Fruit fly (Drosophila melanogaster) whole organism, embryonic: ENCODE data around the gene CecA1.

Experiments
- Ada2b ChIP-seq: fragments of 200-800 bp; sonication (Bioruptor generic); IDR thresholded peaks from 2 replicates; pipeline ENCODE4 v1.3.6; 2022; ENCODE audit warnings: missing biosample characterization, missing genetic modification characterization
- Aef1 ChIP-seq: fragments of 200-800 bp; sonication (Bioruptor generic); IDR thresholded peaks from 3 replicates; pipeline ENCODE4 v1.3.6; 2022; ENCODE audit warnings: missing biosample characterization, missing genetic modification characterization
- B-H2 ChIP-seq: fragments of 200-800 bp; sonication (Bioruptor generic); optimal IDR thresholded peaks from 2 replicates; lab custom pipeline; 2018; ENCODE audit warnings: missing biosample characterization, mild to moderate bottlenecking, missing genetic modification characterization
- Bteb2 ChIP-seq: fragments of 200-800 bp; sonication (Bioruptor generic); optimal IDR thresholded peaks from 2 replicates; lab custom pipeline; 2016; ENCODE audit warnings: missing biosample characterization, missing genetic modification characterization
- C15 ChIP-seq: fragments of 200-800 bp; sonication (Bioruptor generic); IDR thresholded peaks from 3 replicates; pipeline ENCODE4 v1.3.6; 2022; ENCODE audit warnings: missing biosample characterization, missing genetic modification characterization
- CG10321 ChIP-seq: fragments of 200-800 bp; sonication (Bioruptor generic); IDR thresholded peaks from 2 replicates; pipeline ENCODE4 v1.3.6; 2022; ENCODE audit warnings: missing biosample characterization, missing genetic modification characterization
- CG11085 ChIP-seq: fragments of 200-800 bp; sonication (Bioruptor generic); IDR thresholded peaks from 2 replicates; pipeline ENCODE4 v1.3.6; 2022; ENCODE audit warnings: missing biosample characterization, missing genetic modification characterization
- CG11560 ChIP-seq: fragments of 200-800 bp; sonication (Bioruptor generic); IDR thresholded peaks from 3 replicates; pipeline ENCODE4 v1.3.6; 2022; ENCODE audit warnings: missing biosample characterization, missing genetic modification characterization
- CG12659 ChIP-seq: fragments of 200-800 bp; sonication (Bioruptor generic); optimal IDR thresholded peaks from 3 replicates; lab custom pipeline; 2017; ENCODE audit warnings: mild to moderate bottlenecking, missing biosample characterization, missing genetic modification reagents, missing genetic modification characterization
- CG13287 ChIP-seq: fragments of 200-800 bp; sonication (Bioruptor generic); IDR thresholded peaks from 2 replicates; pipeline ENCODE4 v1.3.6; 2022; ENCODE audit warnings: missing biosample characterization, missing genetic modification characterization; ENCODE audit not compliant: partially characterized antibody
- CG13894 ChIP-seq: fragments of 200-800 bp; sonication (Bioruptor generic); optimal IDR thresholded peaks from 3 replicates; lab custom pipeline; 2018; ENCODE audit warnings: missing biosample characterization, mild to moderate bottlenecking, missing genetic modification characterization, moderate library complexity
- CG15269 ChIP-seq: fragments of 200-800 bp; sonication (Bioruptor generic); optimal IDR thresholded peaks from 2 replicates; lab custom pipeline; 2018; ENCODE audit warnings: missing biosample characterization, mild to moderate bottlenecking, missing genetic modification characterization, moderate library complexity
- CG1603 ChIP-seq: fragments of 200-800 bp; sonication (Bioruptor generic); optimal IDR thresholded peaks from 2 replicates; lab custom pipeline; 2019; ENCODE audit warnings: missing biosample characterization, mild to moderate bottlenecking, missing genetic modification characterization, moderate library complexity
- CG18599 ChIP-seq: fragments of 200-800 bp; sonication (Bioruptor generic); optimal IDR thresholded peaks from 3 replicates; lab custom pipeline; 2017; ENCODE audit warnings: missing biosample characterization, missing genetic modification characterization, mild to moderate bottlenecking, moderate library complexity, missing genetic modification reagents
- CG30403 ChIP-seq: fragments of 200-800 bp; sonication (Bioruptor generic); optimal IDR thresholded peaks from 3 replicates; lab custom pipeline; 2016; ENCODE audit warnings: missing biosample characterization, missing genetic modification characterization
- CG30431 ChIP-seq: fragments of 200-800 bp; sonication (Bioruptor generic); optimal IDR thresholded peaks from 2 replicates; lab custom pipeline; 2017; ENCODE audit warnings: missing biosample characterization, missing genetic modification characterization
- CG3281 ChIP-seq: fragments of 200-800 bp; sonication (Bioruptor generic); optimal IDR thresholded peaks from 3 replicates; lab custom pipeline; 2017; ENCODE audit warnings: missing biosample characterization, mild to moderate bottlenecking, missing genetic modification characterization
- CG34376 ChIP-seq: fragments of 200-800 bp; sonication (Bioruptor generic); optimal IDR thresholded peaks from 2 replicates; lab custom pipeline; 2018; ENCODE audit warnings: missing biosample characterization, mild to moderate bottlenecking, missing genetic modification characterization
- CG4328 ChIP-seq: fragments of 200-800 bp; sonication (Bioruptor generic); optimal IDR thresholded peaks from 3 replicates; lab custom pipeline; 2017; ENCODE audit warnings: missing biosample characterization, missing genetic modification reagents, missing genetic modification characterization
- CG7745 ChIP-seq: fragments of 200-800 bp; sonication (Bioruptor generic); optimal IDR thresholded peaks from 2 replicates; lab custom pipeline; 2018; ENCODE audit warnings: missing biosample characterization, mild to moderate bottlenecking, missing genetic modification characterization, moderate library complexity
- CG9215 ChIP-seq: fragments of 200-800 bp; sonication (Bioruptor generic); IDR thresholded peaks from 2 replicates; pipeline ENCODE4 v1.3.6; 2022; ENCODE audit warnings: missing biosample characterization, missing genetic modification characterization
- CTCF ChIP-seq: fragments of 200-800 bp; sonication (Bioruptor generic); optimal IDR thresholded peaks from 2 replicates; lab custom pipeline; 2017; ENCODE audit warnings: missing biosample characterization, mild to moderate bottlenecking, missing genetic modification characterization, moderate library complexity
- Kr ChIP-seq: fragments of 200-800 bp; sonication (Bioruptor generic); optimal IDR thresholded peaks from 2 replicates; lab custom pipeline; 2017; ENCODE audit warnings: missing biosample characterization, mild to moderate bottlenecking, missing genetic modification characterization
- MTF-1 ChIP-seq: fragments of 200-800 bp; sonication (Bioruptor generic); optimal IDR thresholded peaks from 2 replicates; lab custom pipeline; 2018; ENCODE audit warnings: missing biosample characterization, mild to moderate bottlenecking, missing genetic modification characterization, borderline replicate concordance
- Mad ChIP-seq: fragments of 200-800 bp; sonication (Bioruptor generic); optimal IDR thresholded peaks from 2 replicates; lab custom pipeline; 2016; ENCODE audit warnings: missing biosample characterization, missing genetic modification characterization
- Max ChIP-seq: fragments of 200-800 bp; sonication (Bioruptor generic); optimal IDR thresholded peaks from 2 replicates; lab custom pipeline; 2016; ENCODE audit warnings: missing biosample characterization, mild to moderate bottlenecking, missing genetic modification characterization
- Myb ChIP-seq: fragments of 200-800 bp; sonication (Bioruptor generic); optimal IDR thresholded peaks from 2 replicates; lab custom pipeline; 2016; ENCODE audit warnings: missing biosample characterization, missing genetic modification characterization
- Nf-YC ChIP-seq: fragments of 200-800 bp; optimal IDR thresholded peaks from 3 replicates; lab custom pipeline; 2019; ENCODE audit warnings: missing biosample characterization, mild to moderate bottlenecking, missing genetic modification characterization, moderate library complexity
- Rfx ChIP-seq: fragments of 200-800 bp; sonication (Bioruptor generic); IDR thresholded peaks from 2 replicates; pipeline ENCODE4 v1.3.6; 2022; ENCODE audit warnings: missing biosample characterization, missing genetic modification characterization
- Ssrp ChIP-seq: fragments of 200-800 bp; sonication (Bioruptor generic); optimal IDR thresholded peaks from 2 replicates; lab custom pipeline; 2018; ENCODE audit warnings: missing biosample characterization, mild to moderate bottlenecking, missing genetic modification characterization, moderate library complexity
- YL-1 ChIP-seq: fragments of 200-800 bp; sonication (Bioruptor generic); optimal IDR thresholded peaks from 3 replicates; lab custom pipeline; 2017; ENCODE audit warnings: missing biosample characterization, mild to moderate bottlenecking, missing genetic modification characterization
- ab ChIP-seq: fragments of 200-800 bp; sonication (Bioruptor generic); optimal IDR thresholded peaks from 2 replicates; lab custom pipeline; 2016; ENCODE audit warnings: missing biosample characterization, missing genetic modification characterization
- al ChIP-seq: fragments of 200-800 bp; sonication (Bioruptor generic); IDR thresholded peaks from 2 replicates; pipeline ENCODE4 v1.3.6; 2022; ENCODE audit warnings: missing biosample characterization, missing genetic modification characterization
- ara ChIP-seq: fragments of 200-800 bp; sonication (Bioruptor generic); IDR thresholded peaks from 2 replicates; pipeline ENCODE4 v1.3.6; 2022; ENCODE audit warnings: missing biosample characterization, missing genetic modification characterization
- crp ChIP-seq, 2 experiments: fragments of 200-800 bp; sonication (Bioruptor generic); optimal IDR thresholded peaks; 2 replicates in 1 of 2; 3 replicates in 1 of 2; lab custom pipeline; 2017; ENCODE audit warnings: missing biosample characterization in 2 of 2, missing genetic modification characterization in 2 of 2, mild to moderate bottlenecking in 1 of 2, moderate library complexity in 1 of 2
- ems ChIP-seq: fragments of 200-800 bp; sonication (Bioruptor generic); optimal IDR thresholded peaks from 3 replicates; lab custom pipeline; 2016; ENCODE audit warnings: missing biosample characterization, missing genetic modification characterization
- ewg ChIP-seq: fragments of 200-800 bp; sonication (Bioruptor generic); optimal IDR thresholded peaks from 3 replicates; lab custom pipeline; 2017; ENCODE audit warnings: mild to moderate bottlenecking, missing biosample characterization, missing genetic modification reagents, missing genetic modification characterization
- gem ChIP-seq: fragments of 200-800 bp; sonication (Bioruptor generic); optimal IDR thresholded peaks from 2 replicates; lab custom pipeline; 2019; ENCODE audit warnings: missing biosample characterization, mild to moderate bottlenecking, missing genetic modification characterization, moderate library complexity
- gfzf ChIP-seq: fragments of 200-800 bp; sonication (Bioruptor generic); optimal IDR thresholded peaks from 2 replicates; lab custom pipeline; 2016; ENCODE audit warnings: missing biosample characterization, mild to moderate bottlenecking, missing genetic modification characterization, moderate library complexity
- gt ChIP-seq: fragments of 200-800 bp; sonication (Bioruptor generic); IDR thresholded peaks from 2 replicates; pipeline ENCODE4 v1.3.6; 2022; ENCODE audit warnings: missing biosample characterization, missing genetic modification characterization
- her ChIP-seq: fragments of 200-800 bp; sonication (Bioruptor generic); optimal IDR thresholded peaks from 2 replicates; lab custom pipeline; 2016; ENCODE audit warnings: missing biosample characterization, missing genetic modification characterization
- jumu ChIP-seq: fragments of 200-800 bp; sonication (Bioruptor generic); optimal IDR thresholded peaks from 3 replicates; lab custom pipeline; 2016; ENCODE audit warnings: missing biosample characterization, missing genetic modification characterization
- kay ChIP-seq: fragments of 200-800 bp; sonication (Bioruptor generic); optimal IDR thresholded peaks from 2 replicates; lab custom pipeline; 2016; ENCODE audit warnings: missing biosample characterization, missing genetic modification characterization
- ken ChIP-seq: fragments of 200-800 bp; sonication (Bioruptor generic); IDR thresholded peaks from 3 replicates; pipeline ENCODE4 v1.3.6; 2022; ENCODE audit warnings: missing biosample characterization, missing genetic modification characterization
- lab ChIP-seq: fragments of 200-800 bp; sonication (Bioruptor generic); optimal IDR thresholded peaks from 3 replicates; lab custom pipeline; 2017; ENCODE audit warnings: missing biosample characterization, missing genetic modification characterization, mild to moderate bottlenecking, moderate library complexity, missing genetic modification reagents
- lilli ChIP-seq: fragments of 200-800 bp; sonication (Bioruptor generic); optimal IDR thresholded peaks from 3 replicates; lab custom pipeline; 2016; ENCODE audit warnings: missing biosample characterization, missing genetic modification characterization
- pita ChIP-seq: fragments of 200-800 bp; sonication (Bioruptor generic); optimal IDR thresholded peaks from 2 replicates; lab custom pipeline; 2017; ENCODE audit warnings: missing biosample characterization, mild to moderate bottlenecking, missing genetic modification characterization
- schlank ChIP-seq: fragments of 200-800 bp; sonication (Bioruptor generic); optimal IDR thresholded peaks from 2 replicates; lab custom pipeline; 2018; ENCODE audit warnings: missing biosample characterization, mild to moderate bottlenecking, missing genetic modification characterization
- slbo ChIP-seq: fragments of 200-800 bp; sonication (Bioruptor generic); IDR thresholded peaks from 2 replicates; pipeline ENCODE4 v1.3.6; 2022; ENCODE audit warnings: missing biosample characterization, missing genetic modification characterization
- tup ChIP-seq: fragments of 200-800 bp; sonication (Bioruptor generic); optimal IDR thresholded peaks from 2 replicates; lab custom pipeline; 2016; ENCODE audit warnings: missing biosample characterization, mild to moderate bottlenecking, missing genetic modification characterization, moderate library complexity
- zfh1 ChIP-seq: fragments of 200-800 bp; sonication (Bioruptor generic); IDR thresholded peaks from 3 replicates; pipeline ENCODE4 v1.3.6; 2022; ENCODE audit warnings: missing biosample characterization, missing genetic modification characterization

CecA1 gene

dm6 chr3R:30195606-30196049, 15.0 kb upstream of the CecA1 start (continued):
- TF ChIP-seq Kr (GFP tag; lab: Kevin White, UChicago) = no peak
- peak; percentile 83 for TF ChIP-seq slbo (GFP tag; lab: Robert Waterston, UW)
- TF ChIP-seq CG13287 (GFP tag; lab: Robert Waterston, UW) = peak; percentile 54; the same call in 1 of the 2 replicates
- peak; percentile 53 for TF ChIP-seq Nf-YC (tag; lab: Kevin White, UChicago)
- TF ChIP-seq CTCF (GFP tag; lab: Kevin White, UChicago) = peak; percentile 78
- TF ChIP-seq CG15269 (tag; lab: Kevin White, UChicago) = peak; percentile 48
- TF ChIP-seq CG13894 (tag; lab: Kevin White, UChicago) = peak; percentile 1
- peak; percentile 37 for TF ChIP-seq CG1603 (tag; lab: Kevin White, UChicago)
- TF ChIP-seq Bteb2 = peak; percentile 50
- peak; percentile 47 for TF ChIP-seq CG12659
- TF ChIP-seq lab (GFP tag; lab: Kevin White, UChicago) = peak; percentile 76
- TF ChIP-seq CG34376 = peak; percentile 31
- no peak for TF ChIP-seq MTF-1 (GFP tag; lab: Kevin White, UChicago)
- TF ChIP-seq CG11560 (tag; lab: Robert Waterston, UW) = peak; percentile 35; the same call in 1 of the 3 replicates
- TF ChIP-seq YL-1 (GFP tag; lab: Kevin White, UChicago) = peak; percentile 48
- peak; percentile 36 for TF ChIP-seq schlank (tag; lab: Kevin White, UChicago)
- TF ChIP-seq jumu (GFP tag; lab: Kevin White, UChicago) = no peak
- no peak for TF ChIP-seq Ssrp (tag; lab: Kevin White, UChicago)
- TF ChIP-seq her (GFP tag; lab: Kevin White, UChicago) = peak; percentile 72
- no peak for TF ChIP-seq CG4328
- TF ChIP-seq zfh1 (GFP tag; lab: Robert Waterston, UW) = peak; percentile 49; the same call in 1 of the 3 replicates
- no peak for TF ChIP-seq Aef1 (GFP tag; lab: Robert Waterston, UW)
- peak; percentile 42 for TF ChIP-seq Myb
- TF ChIP-seq tup (GFP tag; lab: Kevin White, UChicago) = no peak
- no peak for TF ChIP-seq ab (GFP tag; lab: Kevin White, UChicago)
- peak; percentile 69 for TF ChIP-seq al (GFP tag; lab: Robert Waterston, UW)
- no peak for TF ChIP-seq CG10321
- TF ChIP-seq ewg = no peak
- 0 out of 2 replicates have a peak, but pooled peaks have one; percentile 49 for TF ChIP-seq ara (GFP tag; lab: Robert Waterston, UW)
- 0 out of 2 replicates have a peak, but pooled peaks have one; percentile 23 for TF ChIP-seq CG11085 (GFP tag; lab: Robert Waterston, UW)
- no peak for TF ChIP-seq gt
- peak; percentile 33 for TF ChIP-seq gfzf
- TF ChIP-seq gem (tag; lab: Kevin White, UChicago) = peak; percentile 38
- no peak for TF ChIP-seq crp (GFP tag; optimal IDR thresholded peaks at IDR 0.05; lab: Kevin White, UChicago)
- TF ChIP-seq CG30431 (GFP tag; lab: Kevin White, UChicago) = no peak
- no peak for TF ChIP-seq CG7745 (tag; lab: Kevin White, UChicago)
- peak; percentile 42 for TF ChIP-seq B-H2 (GFP tag; lab: Kevin White, UChicago)
- peak; percentile 57 for TF ChIP-seq CG3281
- peak; percentile 56 for TF ChIP-seq pita (GFP tag; lab: Kevin White, UChicago)
- peak; percentile 67 for TF ChIP-seq lilli (GFP tag; lab: Kevin White, UChicago)
- peak; percentile 88 for TF ChIP-seq Rfx (GFP tag; lab: Robert Waterston, UW)
- peak; percentile 10 for TF ChIP-seq Mad (GFP tag; lab: Kevin White, UChicago)
- no peak for TF ChIP-seq CG9215 (GFP tag; lab: Robert Waterston, UW)
- peak; percentile 45 for TF ChIP-seq Ada2b
- peak; percentile 31 for TF ChIP-seq ems
- no peak for TF ChIP-seq kay (GFP tag; lab: Kevin White, UChicago)
- no peak for TF ChIP-seq C15 (GFP tag; lab: Robert Waterston, UW)
- peak; percentile 36 for TF ChIP-seq CG30403 (GFP tag; lab: Kevin White, UChicago)
- TF ChIP-seq Max (GFP tag; lab: Kevin White, UChicago) = peak; percentile 25
- peak; percentile 68; the same call in 2 of the 3 replicates for TF ChIP-seq ken
- TF ChIP-seq CG18599 (GFP tag; lab: Kevin White, UChicago) = peak; percentile 73
